Fruit fly (Drosophila melanogaster): Measurements from ENCODE around the gene Polr3D.

- TF ChIP-seq CG34367 (tag; optimal IDR thresholded peaks at IDR 0.05) (no peak), CG12605 (GFP tag; IDR thresholded peaks at IDR 0.05) (peak; percentile 18; the same call in 1 of the 2 replicates), CG14655 (GFP tag; optimal IDR thresholded peaks at IDR 0.05) (no peak), Snoo (tag; optimal IDR thresholded peaks at IDR 0.05) (no peak), EcR (GFP tag; optimal IDR thresholded peaks at IDR 0.05) (peak; percentile 85), CG10348 (GFP tag; IDR thresholded peaks at IDR 0.05) (no peak), CG15710 (tag; optimal IDR thresholded peaks at IDR 0.05) (no peak)
Measured at dm6 chr3L:18139184-18139629, 29.8 kb upstream of the Polr3D start, which contains the start of gene geko.
